1 worm cellular context compared by ENCODE assay signal in the genomic region with DNA sequence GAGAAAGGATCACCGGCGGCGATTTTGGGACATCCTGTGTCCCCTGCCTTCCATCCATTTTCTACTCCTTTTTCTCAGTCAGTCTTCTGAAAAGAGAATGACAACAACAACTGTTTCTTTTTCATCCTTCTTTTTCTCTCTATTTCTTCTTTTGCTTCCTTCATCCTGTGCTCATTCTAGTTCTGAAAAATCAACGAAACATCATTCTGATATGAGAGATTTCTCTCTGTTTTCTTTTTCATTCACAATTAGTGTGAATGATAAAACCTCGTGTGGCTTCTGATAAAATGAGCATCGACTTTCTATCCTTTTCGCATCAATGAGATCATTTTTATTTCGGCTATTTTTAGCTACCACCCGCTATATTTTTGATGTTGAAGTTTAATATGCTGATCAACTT.
TF ChIP-seq lines count a peak whose summit lies in the region.

No protein-coding gene starts in this region.

TF ChIP-seq in whole organism, L1 larva, 84 proteins besides CTCF, POLR2A, EP300 and RAD21 (continued from another document):
- TF ChIP-seq dpl-1 (GFP tag; optimal IDR thresholded peaks at IDR 0.05; lab: Kevin White, UChicago), result no peak
- no peak for TF ChIP-seq F16B12.6 (tag; optimal IDR thresholded peaks at IDR 0.05; lab: Kevin White, UChicago)
- TF ChIP-seq vab-15 (tag; optimal IDR thresholded peaks at IDR 0.05; lab: Kevin White, UChicago), result no peak
- TF ChIP-seq lin-13 (GFP tag; optimal IDR thresholded peaks at IDR 0.05; lab: Kevin White, UChicago), result no peak
- TF ChIP-seq pqm-1 (tag; optimal IDR thresholded peaks at IDR 0.05; lab: Kevin White, UChicago), result no peak
- TF ChIP-seq ztf-4 (tag; optimal IDR thresholded peaks at IDR 0.05; lab: Kevin White, UChicago), result no peak
- no peak for TF ChIP-seq aha-1 (tag; optimal IDR thresholded peaks at IDR 0.05; lab: Kevin White, UChicago)
- no peak for TF ChIP-seq ceh-90 (tag; optimal IDR thresholded peaks at IDR 0.05; lab: Kevin White, UChicago)
- TF ChIP-seq aly-2 (tag; optimal IDR thresholded peaks at IDR 0.05; lab: Kevin White, UChicago), result no peak
- TF ChIP-seq mef-2 (tag; optimal IDR thresholded peaks at IDR 0.05; lab: Kevin White, UChicago), result peak; percentile 80
- no peak for TF ChIP-seq ceh-63 (GFP tag; optimal IDR thresholded peaks at IDR 0.05; lab: Kevin White, UChicago)
- TF ChIP-seq nhr-84 (tag; optimal IDR thresholded peaks at IDR 0.05; lab: Kevin White, UChicago), result no peak
- TF ChIP-seq tbx-2 (tag; optimal IDR thresholded peaks at IDR 0.05; lab: Kevin White, UChicago), result peak; percentile 20
- no peak for TF ChIP-seq snpc-4 (tag; optimal IDR thresholded peaks at IDR 0.05; lab: Kevin White, UChicago)
- TF ChIP-seq unc-130 (tag; optimal IDR thresholded peaks at IDR 0.05; lab: Kevin White, UChicago), result no peak
- peak; percentile 26 for TF ChIP-seq nhr-47 (tag; optimal IDR thresholded peaks at IDR 0.05; lab: Kevin White, UChicago)
- no peak for TF ChIP-seq ceh-88 (GFP tag; IDR thresholded peaks at IDR 0.05; lab: Robert Waterston, UW)
- no peak for TF ChIP-seq nhr-28 (tag; optimal IDR thresholded peaks at IDR 0.05; lab: Kevin White, UChicago)
- no peak for TF ChIP-seq grh-1 (GFP tag; IDR thresholded peaks at IDR 0.05; lab: Robert Waterston, UW)
- TF ChIP-seq mdl-1 (tag; optimal IDR thresholded peaks at IDR 0.05; lab: Kevin White, UChicago), result no peak
- TF ChIP-seq nhr-85 (tag; lab: Kevin White, UChicago), result no peak
- peak; percentile 57 for TF ChIP-seq snu-23 (GFP tag; optimal IDR thresholded peaks at IDR 0.05; lab: Kevin White, UChicago)
- TF ChIP-seq isw-1 (GFP tag; IDR thresholded peaks at IDR 0.05; lab: Robert Waterston, UW), result no peak
- no peak for TF ChIP-seq tlp-1 (tag; optimal IDR thresholded peaks at IDR 0.05; lab: Kevin White, UChicago)
- TF ChIP-seq unc-30 (tag; optimal IDR thresholded peaks at IDR 0.05; lab: Kevin White, UChicago), result no peak
- TF ChIP-seq alr-1 (tag; optimal IDR thresholded peaks at IDR 0.05; lab: Kevin White, UChicago; ENCODE audit: borderline replicate concordance), result no peak
- no peak for TF ChIP-seq xbp-1 (tag; optimal IDR thresholded peaks at IDR 0.05; lab: Kevin White, UChicago)
- no peak for TF ChIP-seq hpl-2 (GFP tag; optimal IDR thresholded peaks at IDR 0.05; lab: Kevin White, UChicago)
- 0 out of 2 replicates have a peak, but pooled peaks have one; percentile 10 for TF ChIP-seq unc-98 (GFP tag; IDR thresholded peaks at IDR 0.05; lab: Robert Waterston, UW)
- TF ChIP-seq nhr-90 (tag; optimal IDR thresholded peaks at IDR 0.05; lab: Kevin White, UChicago; ENCODE audit: poor library complexity), result no peak
- no peak for TF ChIP-seq elt-3 (tag; optimal IDR thresholded peaks at IDR 0.05; lab: Kevin White, UChicago)
- TF ChIP-seq nhr-71 (tag; optimal IDR thresholded peaks at IDR 0.05; lab: Kevin White, UChicago), result peak; percentile 89
- TF ChIP-seq unc-62 (GFP tag; optimal IDR thresholded peaks at IDR 0.05; lab: Kevin White, UChicago), result no peak
- no peak for TF ChIP-seq lir-3 (tag; optimal IDR thresholded peaks at IDR 0.05; lab: Kevin White, UChicago; ENCODE audit: poor library complexity)
- TF ChIP-seq lin-35 (GFP tag; optimal IDR thresholded peaks at IDR 0.05; lab: Kevin White, UChicago), result no peak
- peak; percentile 44 for TF ChIP-seq lin-39 (tag; optimal IDR thresholded peaks at IDR 0.05; lab: Kevin White, UChicago)
- TF ChIP-seq C04F5.9 (tag; optimal IDR thresholded peaks at IDR 0.05; lab: Kevin White, UChicago), result no peak
- TF ChIP-seq C16A3.4 (tag; optimal IDR thresholded peaks at IDR 0.05; lab: Kevin White, UChicago), result no peak
- TF ChIP-seq mep-1 (tag; optimal IDR thresholded peaks at IDR 0.05; lab: Kevin White, UChicago), result no peak
- peak; percentile 79 for TF ChIP-seq lin-14 (GFP tag; optimal IDR thresholded peaks at IDR 0.05; lab: Kevin White, UChicago)
- no peak for TF ChIP-seq lin-15B (tag; optimal IDR thresholded peaks at IDR 0.05; lab: Kevin White, UChicago)
- TF ChIP-seq dsc-1 (tag; optimal IDR thresholded peaks at IDR 0.05; lab: Kevin White, UChicago), result no peak
